Worm (Caenorhabditis elegans): Measurements from ENCODE around the gene fbxa-94.

DNA sequence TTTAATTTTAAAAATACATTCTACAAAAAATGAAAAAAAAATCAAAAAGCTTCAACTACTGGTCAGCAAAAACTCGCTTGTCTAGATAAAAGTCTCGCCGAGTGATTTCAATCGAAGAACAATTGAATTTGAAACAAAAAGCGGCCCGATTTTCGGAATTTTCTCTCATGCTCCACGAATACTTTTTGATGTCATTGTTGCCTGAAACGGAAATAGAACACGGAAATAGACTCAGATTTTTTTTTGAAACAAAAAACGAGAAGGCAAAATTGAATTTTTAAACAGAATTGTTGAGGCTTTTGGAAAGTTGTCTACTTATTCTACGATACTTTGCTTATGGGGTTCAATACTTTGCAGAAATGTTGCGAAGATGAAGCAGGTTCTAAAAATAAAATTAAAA lies 9.2 kb upstream of the fbxa-94 start:
- no peak for TF ChIP-seq ceh-32 (tag; optimal IDR thresholded peaks at IDR 0.05; ENCODE audit: poor library complexity)
- no peak for TF ChIP-seq nhr-76 (tag; optimal IDR thresholded peaks at IDR 0.05)
- no peak for TF ChIP-seq lsy-2 (tag; optimal IDR thresholded peaks at IDR 0.05)
- TF ChIP-seq ZK546.5 (tag; optimal IDR thresholded peaks at IDR 0.05): no peak
- TF ChIP-seq R02D3.7 (tag; optimal IDR thresholded peaks at IDR 0.05): no peak
- no peak for TF ChIP-seq nhr-25 (tag; optimal IDR thresholded peaks at IDR 0.05; ENCODE audit: borderline replicate concordance, insufficient read depth)
- TF ChIP-seq ama-1 (optimal IDR thresholded peaks at IDR 0.05): no peak

All from whole organism, L4 larva.